Worm (Caenorhabditis elegans) whole organism, L3 larva: ENCODE measurements around the gene Y57G11C.22.

Source experiments
- ceh-28 ChIP-seq: fragments of 150-350 bp; optimal IDR thresholded peaks from 2 replicates; lab custom pipeline; 2014; ENCODE audit warnings: missing biosample characterization, missing genetic modification reagents, missing genetic modification characterization
- elt-1 ChIP-seq: fragments of 150-350 bp; optimal IDR thresholded peaks from 2 replicates; lab custom pipeline; 2014; ENCODE audit warnings: missing biosample characterization, missing genetic modification characterization
- elt-2 ChIP-seq: sonication (generic microtip); optimal IDR thresholded peaks from 2 replicates; lab custom pipeline; 2016; ENCODE audit warnings: missing genetic modification reagents, mild to moderate bottlenecking, missing genetic modification characterization, missing compliant biosample characterization
- lin-39 ChIP-seq: fragments of 150-350 bp; optimal IDR thresholded peaks from 2 replicates; lab custom pipeline; 2018; ENCODE audit warnings: missing biosample characterization, missing genetic modification reagents, missing genetic modification characterization
- mml-1 ChIP-seq: fragments of 150-350 bp; sonication (generic microtip); optimal IDR thresholded peaks from 3 replicates; lab custom pipeline; 2014; ENCODE audit warnings: missing biosample characterization, missing genetic modification characterization
- nfya-1 ChIP-seq: sonication (generic microtip); optimal IDR thresholded peaks from 2 replicates; lab custom pipeline; 2017; ENCODE audit warnings: missing genetic modification characterization, mild to moderate bottlenecking, missing compliant biosample characterization, antibody characterized with exemption, moderate library complexity; ENCODE audit not compliant: insufficient read depth
- nhr-28 ChIP-seq: fragments of 150-350 bp; optimal IDR thresholded peaks from 2 replicates; lab custom pipeline; 2014; ENCODE audit warnings: missing biosample characterization, missing genetic modification characterization
- nhr-76 ChIP-seq: fragments of 150-350 bp; sonication (generic microtip); optimal IDR thresholded peaks from 5 replicates; lab custom pipeline; 2014; ENCODE audit warnings: missing biosample characterization, missing genetic modification characterization
- nhr-77 ChIP-seq: fragments of 150-350 bp; optimal IDR thresholded peaks from 2 replicates; lab custom pipeline; 2014; ENCODE audit warnings: missing biosample characterization, missing genetic modification characterization
- sea-2 ChIP-seq: fragments of 150-350 bp; sonication (generic microtip); optimal IDR thresholded peaks from 4 replicates; lab custom pipeline; 2014; ENCODE audit warnings: missing biosample characterization, missing genetic modification reagents, missing genetic modification characterization
- snpc-4 ChIP-seq: fragments of 150-350 bp; optimal IDR thresholded peaks from 2 replicates; lab custom pipeline; 2014; ENCODE audit warnings: missing biosample characterization, missing genetic modification characterization
- unc-39 ChIP-seq: sonication (generic microtip); optimal IDR thresholded peaks from 4 replicates; lab custom pipeline; 2017; ENCODE audit warnings: missing biosample characterization, missing genetic modification characterization
- unc-62 ChIP-seq: fragments of 150-350 bp; sonication (generic microtip); optimal IDR thresholded peaks from 4 replicates; lab custom pipeline; 2014; ENCODE audit warnings: missing biosample characterization, missing genetic modification reagents, missing genetic modification characterization
- zag-1 ChIP-seq: fragments of 150-350 bp; optimal IDR thresholded peaks from 2 replicates; lab custom pipeline; 2014; ENCODE audit warnings: missing biosample characterization, missing genetic modification characterization

ce11 chrIV:14888889-14889664 is 52.1 kb downstream of the Y57G11C.22 start:
- TF ChIP-seq nhr-77 (no peak), nfya-1 (no peak), ceh-28 (tag; lab: Kevin White, UChicago) (no peak), zag-1 (tag; lab: Kevin White, UChicago) (no peak), unc-39 (tag; lab: Kevin White, UChicago) (no peak), unc-62 (GFP tag; lab: Kevin White, UChicago) (no peak), sea-2 (no peak), lin-39 (peak; percentile 32), elt-2 (tag; lab: Kevin White, UChicago) (peak; percentile 40), nhr-28 (tag; lab: Kevin White, UChicago) (no peak), snpc-4 (tag; lab: Kevin White, UChicago) (peak; percentile 57), elt-1 (tag; lab: Kevin White, UChicago) (no peak), nhr-76 (no peak), mml-1 (tag; lab: Kevin White, UChicago) (no peak)
